Fruit fly (Drosophila melanogaster): ENCODE results near the gene Cht11.

The Cht11 gene

dm6 chrX:6800726-6801296, 48.5 kb downstream of the Cht11 start (continued):
- peak; percentile 51; the same call in 2 of the 3 replicates for TF ChIP-seq B-H1 (GFP tag; IDR thresholded peaks at IDR 0.05)
- peak; percentile 62 for TF ChIP-seq lab (GFP tag; optimal IDR thresholded peaks at IDR 0.05)
- peak; percentile 31 for TF ChIP-seq CG10979 (tag; optimal IDR thresholded peaks at IDR 0.05)
- TF ChIP-seq lilli (GFP tag; optimal IDR thresholded peaks at IDR 0.05) = peak; percentile 57
- peak; percentile 46 for TF ChIP-seq vvl (GFP tag; IDR thresholded peaks at IDR 0.05)
- TF ChIP-seq bbx (GFP tag; IDR thresholded peaks at IDR 0.05; ENCODE audit: partially characterized antibody) = 0 out of 2 replicates have a peak, but pooled peaks have one; percentile 20
- peak; percentile 9 for TF ChIP-seq Lhr (GFP tag; optimal IDR thresholded peaks at IDR 0.05)
- TF ChIP-seq Hr78 (GFP tag; optimal IDR thresholded peaks at IDR 0.05) = peak in 1 of 2 experiments; percentile 6
- peak; percentile 60 for TF ChIP-seq mirr (GFP tag; optimal IDR thresholded peaks at IDR 0.05)
- TF ChIP-seq Nf-YC (tag; optimal IDR thresholded peaks at IDR 0.05) = peak; percentile 30
- peak; percentile 49; the same call in 1 of the 2 replicates for TF ChIP-seq Awh (GFP tag; IDR thresholded peaks at IDR 0.05)
- TF ChIP-seq CG3065 (GFP tag; optimal IDR thresholded peaks at IDR 0.05) = no peak
- no peak for TF ChIP-seq CG8290 (GFP tag; optimal IDR thresholded peaks at IDR 0.05)
- TF ChIP-seq CG8290 (tag; optimal IDR thresholded peaks at IDR 0.05) = peak in 1 of 2 experiments; percentile 77
- TF ChIP-seq CG4282 (GFP tag; optimal IDR thresholded peaks at IDR 0.05) = no peak
- TF ChIP-seq CG10209 (GFP tag; optimal IDR thresholded peaks at IDR 0.05) = peak; percentile 45
- TF ChIP-seq Rx (GFP tag; IDR thresholded peaks at IDR 0.05) = peak; percentile 46; the same call in 1 of the 2 replicates
- peak; percentile 98 for TF ChIP-seq CG2199 (GFP tag; IDR thresholded peaks at IDR 0.05)
- no peak for TF ChIP-seq Lpt (GFP tag; optimal IDR thresholded peaks at IDR 0.05)
- TF ChIP-seq CG43689 (GFP tag; IDR thresholded peaks at IDR 0.05) = no peak

- TF ChIP-seq ken (GFP tag; IDR thresholded peaks at IDR 0.05) = no peak
- TF ChIP-seq CG3281 (GFP tag; optimal IDR thresholded peaks at IDR 0.05) = peak; percentile 10
- no peak for TF ChIP-seq Xrp1 (GFP tag; IDR thresholded peaks at IDR 0.05)
- peak; percentile 25 for TF ChIP-seq CG12071 (GFP tag; optimal IDR thresholded peaks at IDR 0.05)
- TF ChIP-seq CG13424 (tag; optimal IDR thresholded peaks at IDR 0.05) = peak; percentile 10
- peak in 1 of 2 experiments; percentile 10 for TF ChIP-seq Hr51 (GFP tag; optimal IDR thresholded peaks at IDR 0.05)
- TF ChIP-seq CG13296 (GFP tag; optimal IDR thresholded peaks at IDR 0.05) = peak; percentile 57
- no peak for TF ChIP-seq CG8290 (GFP tag; optimal IDR thresholded peaks at IDR 0.05)
- peak in 1 of 2 experiments; percentile 49 for TF ChIP-seq CG8290 (tag; optimal IDR thresholded peaks at IDR 0.05)
- TF ChIP-seq Max (GFP tag; optimal IDR thresholded peaks at IDR 0.05) = no peak
- no peak for TF ChIP-seq sob (GFP tag; IDR thresholded peaks at IDR 0.05)
- TF ChIP-seq CG5180 (GFP tag; optimal IDR thresholded peaks at IDR 0.05) = no peak
- TF ChIP-seq CG2678 (tag; optimal IDR thresholded peaks at IDR 0.05) = peak; percentile 25
- TF ChIP-seq mld (GFP tag; IDR thresholded peaks at IDR 0.05; ENCODE audit: partially characterized antibody) = no peak
- no peak for TF ChIP-seq NfI (GFP tag; optimal IDR thresholded peaks at IDR 0.05)
- TF ChIP-seq ftz-f1 (GFP tag; optimal IDR thresholded peaks at IDR 0.05) = no peak
- TF ChIP-seq sug (tag; optimal IDR thresholded peaks at IDR 0.05) = peak; percentile 0
- 0 out of 4 replicates have a peak, but pooled peaks have one; percentile 26 for TF ChIP-seq chinmo (GFP tag; IDR thresholded peaks at IDR 0.05; ENCODE audit: partially characterized antibody)
- no peak for TF ChIP-seq CG6813 (GFP tag; optimal IDR thresholded peaks at IDR 0.05)
- peak; percentile 10 for TF ChIP-seq mirr (GFP tag; optimal IDR thresholded peaks at IDR 0.05)
- no peak for TF ChIP-seq maf-S (GFP tag; optimal IDR thresholded peaks at IDR 0.05)
- no peak for TF ChIP-seq CG14860 (GFP tag; IDR thresholded peaks at IDR 0.05; ENCODE audit: partially characterized antibody)
- peak; percentile 12 for TF ChIP-seq Med (GFP tag)
- TF ChIP-seq sens (GFP tag) = peak; percentile 54
- peak; percentile 21 for TF ChIP-seq CG15269 (tag; optimal IDR thresholded peaks at IDR 0.05)
These were observed 49.9 kb downstream of the Cht11 start for dm6 chrX:6799261-6800022.
